Fruit fly (Drosophila melanogaster) whole organism, prepupa: Measurements from ENCODE around the gene CG12679.

ENCODE experiments used
- CG10669 ChIP-seq: fragments of 200-800 bp; sonication (Bioruptor generic); optimal IDR thresholded peaks from 3 replicates; lab custom pipeline; 2018; ENCODE audit warnings: missing biosample characterization, mild to moderate bottlenecking, missing genetic modification characterization, moderate library complexity
- Sox15 ChIP-seq: fragments of 200-800 bp; sonication (Bioruptor generic); optimal IDR thresholded peaks from 3 replicates; lab custom pipeline; 2016; ENCODE audit warnings: missing biosample characterization, missing genetic modification characterization
- acj6 ChIP-seq: fragments of 200-800 bp; sonication (Bioruptor generic); optimal IDR thresholded peaks from 3 replicates; lab custom pipeline; 2016; ENCODE audit warnings: missing biosample characterization, missing genetic modification characterization

dm6 chrX:20385865-20386264 lies 9.5 kb upstream of the CG12679 start:
- TF ChIP-seq Sox15 (GFP tag; lab: Kevin White, UChicago) = no peak
- TF ChIP-seq CG10669 = no peak
- no peak for TF ChIP-seq acj6 (GFP tag; lab: Kevin White, UChicago)
